Worm (Caenorhabditis elegans): ENCODE results near the gene C47E12.10.

DNA sequence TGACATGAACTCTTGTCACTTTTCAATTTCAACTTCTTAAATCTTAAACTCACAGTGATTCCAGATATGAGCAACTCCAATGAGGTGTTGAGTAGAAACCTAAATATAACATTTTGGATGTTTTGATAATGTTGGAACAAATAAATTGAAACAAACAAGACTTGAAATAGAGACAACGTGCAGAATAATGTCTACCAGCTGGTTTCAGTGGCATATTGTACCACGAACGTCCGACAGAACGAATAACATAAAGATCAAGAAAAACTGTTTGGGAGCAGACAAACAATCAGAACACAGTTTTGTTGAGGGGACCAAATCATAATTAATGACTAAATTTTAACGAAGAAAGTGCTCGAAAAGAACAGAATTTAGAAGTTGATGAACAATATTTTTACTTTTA lies 19.3 kb upstream of the C47E12.10 start, which contains the start of gene gon-1:
- TF ChIP-seq flt-1 (GFP tag; IDR thresholded peaks at IDR 0.05) (no peak), ets-7 (tag; optimal IDR thresholded peaks at IDR 0.05) (no peak), tbx-11 (GFP tag; IDR thresholded peaks at IDR 0.05) (no peak), tra-4 (tag; optimal IDR thresholded peaks at IDR 0.05) (no peak), aly-1 (tag; optimal IDR thresholded peaks at IDR 0.05) (no peak), ama-1 (optimal IDR thresholded peaks at IDR 0.05) (no peak)
